Fruit fly (Drosophila melanogaster): Measurements from ENCODE around the gene Sfp26Ad.

The Sfp26Ad gene

dm6 chr2L:5975601-5976000, 32.5 kb upstream of the Sfp26Ad start:
- no peak for TF ChIP-seq eg (GFP tag; IDR thresholded peaks at IDR 0.05)
- no peak for TF ChIP-seq Gug (GFP tag; IDR thresholded peaks at IDR 0.05)
- TF ChIP-seq vri (GFP tag; optimal IDR thresholded peaks at IDR 0.05) = no peak
- TF ChIP-seq cyc (GFP tag; optimal IDR thresholded peaks at IDR 0.05) = no peak
- no peak for TF ChIP-seq CG15336 (GFP tag; IDR thresholded peaks at IDR 0.05)
- no peak for TF ChIP-seq acj6 (GFP tag; optimal IDR thresholded peaks at IDR 0.05)
- TF ChIP-seq CG6808 (GFP tag; optimal IDR thresholded peaks at IDR 0.05) = no peak
- no peak for TF ChIP-seq CG3919 (GFP tag; optimal IDR thresholded peaks at IDR 0.05)
- no peak for TF ChIP-seq dac (GFP tag; optimal IDR thresholded peaks at IDR 0.05)
- no peak for TF ChIP-seq Hr39 (GFP tag; optimal IDR thresholded peaks at IDR 0.05)
- no peak for TF ChIP-seq CG34406 (GFP tag; optimal IDR thresholded peaks at IDR 0.05)
- no peak for TF ChIP-seq CG8632 (GFP tag; optimal IDR thresholded peaks at IDR 0.05)
- no peak for TF ChIP-seq Smox (GFP tag; optimal IDR thresholded peaks at IDR 0.05)
- no peak for TF ChIP-seq Ets21C (GFP tag; optimal IDR thresholded peaks at IDR 0.05)
- no peak for TF ChIP-seq Sox15 (GFP tag; optimal IDR thresholded peaks at IDR 0.05)
- TF ChIP-seq Eip93F (GFP tag; optimal IDR thresholded peaks at IDR 0.05) = no peak
- TF ChIP-seq CG10669 (GFP tag; optimal IDR thresholded peaks at IDR 0.05) = no peak
- no peak for TF ChIP-seq lz (GFP tag; optimal IDR thresholded peaks at IDR 0.05)
- TF ChIP-seq CG6854 (GFP tag; optimal IDR thresholded peaks at IDR 0.05) = no peak
- no peak for TF ChIP-seq CG32006 (GFP tag; optimal IDR thresholded peaks at IDR 0.05)

- TF ChIP-seq CG3919 (GFP tag; optimal IDR thresholded peaks at IDR 0.05) (no peak), Eip75B (GFP tag; optimal IDR thresholded peaks at IDR 0.05) (no peak), CG8632 (GFP tag; optimal IDR thresholded peaks at IDR 0.05) (no peak), topi (GFP tag; optimal IDR thresholded peaks at IDR 0.05) (no peak), CG1621 (tag; optimal IDR thresholded peaks at IDR 0.05) (no peak), CG6792 (GFP tag; optimal IDR thresholded peaks at IDR 0.05) (no peak), Ets96B (tag; optimal IDR thresholded peaks at IDR 0.05) (no peak), OdsH (GFP tag; optimal IDR thresholded peaks at IDR 0.05) (no peak), Ets21C (GFP tag; optimal IDR thresholded peaks at IDR 0.05) (no peak), CG6854 (GFP tag; optimal IDR thresholded peaks at IDR 0.05) (no peak), CG9139 (GFP tag; optimal IDR thresholded peaks at IDR 0.05) (no peak), dac (GFP tag; optimal IDR thresholded peaks at IDR 0.05) (no peak), CG11294 (GFP tag; IDR thresholded peaks at IDR 0.05) (no peak), CG8119 (GFP tag; IDR thresholded peaks at IDR 0.05) (0 out of 3 replicates have a peak, but pooled peaks have one; percentile 18), Sox15 (GFP tag; optimal IDR thresholded peaks at IDR 0.05) (no peak), CG11902 (GFP tag; optimal IDR thresholded peaks at IDR 0.05) (no peak), lz (GFP tag; optimal IDR thresholded peaks at IDR 0.05) (no peak), CG32006 (GFP tag; optimal IDR thresholded peaks at IDR 0.05) (no peak), fkh (GFP tag; optimal IDR thresholded peaks at IDR 0.05) (peak; percentile 50), acj6 (GFP tag; optimal IDR thresholded peaks at IDR 0.05) (no peak), Sox102F (GFP tag; optimal IDR thresholded peaks at IDR 0.05) (no peak), CG31627 (GFP tag; optimal IDR thresholded peaks at IDR 0.05) (no peak), CG7368 (GFP tag; optimal IDR thresholded peaks at IDR 0.05) (no peak), cyc (GFP tag; optimal IDR thresholded peaks at IDR 0.05) (no peak), dsx (GFP tag; optimal IDR thresholded peaks at IDR 0.05; ENCODE audit: poor library complexity, severe bottlenecking) (peak; percentile 26), achi (GFP tag; optimal IDR thresholded peaks at IDR 0.05) (no peak), CG11762 (GFP tag; optimal IDR thresholded peaks at IDR 0.05; ENCODE audit: insufficient read depth) (no peak), CG16779 (tag; optimal IDR thresholded peaks at IDR 0.05) (no peak), Hr38 (GFP tag; optimal IDR thresholded peaks at IDR 0.05) (no peak), CG15336 (GFP tag; IDR thresholded peaks at IDR 0.05) (peak; percentile 13; the same call in 1 of the 2 replicates), Gug (GFP tag; IDR thresholded peaks at IDR 0.05) (no peak), CG8319 (GFP tag; optimal IDR thresholded peaks at IDR 0.05) (no peak), eg (GFP tag; IDR thresholded peaks at IDR 0.05) (peak; percentile 38; the same call in 2 of the 3 replicates), CG3032 (tag; optimal IDR thresholded peaks at IDR 0.05) (no peak), Hr4 (GFP tag; optimal IDR thresholded peaks at IDR 0.05) (no peak), Lpt (GFP tag; optimal IDR thresholded peaks at IDR 0.05) (no peak), Eip93F (GFP tag; optimal IDR thresholded peaks at IDR 0.05) (no peak), CG6163 (GFP tag; IDR thresholded peaks at IDR 0.05) (no peak), esn (GFP tag; optimal IDR thresholded peaks at IDR 0.05) (no peak), svp (GFP tag) (peak; percentile 72)
Observed at dm6 chr2L:5975025-5975539, 32.0 kb upstream of the Sfp26Ad start.

Data from whole organism, prepupa.